In the genomic region with DNA sequence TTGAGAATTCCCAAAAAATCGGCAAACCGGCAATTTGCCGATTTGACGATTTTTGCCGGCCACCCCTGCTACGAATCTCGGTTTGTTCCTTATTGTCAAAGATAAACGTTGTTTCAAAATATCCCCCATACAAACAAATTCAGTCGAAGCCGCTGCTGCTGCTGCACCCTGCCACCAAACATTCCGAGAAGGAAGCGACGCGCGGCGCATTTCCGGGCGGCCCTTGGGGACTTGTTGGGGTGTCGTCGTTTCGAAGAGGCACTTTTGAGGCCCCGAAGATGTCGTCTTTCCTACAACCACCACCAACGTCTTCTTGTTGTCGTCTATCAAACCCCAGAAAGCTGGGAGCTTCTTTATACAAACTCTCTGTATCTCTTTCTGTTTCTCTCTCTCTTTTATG, we compare ENCODE assay signal across 6 worm cellular contexts.
A peak's percentile ranks its signal among the peaks of the same experiment; 100 is the strongest.
TF ChIP-seq lines count a peak whose summit lies in the region.

No protein-coding gene starts in this region.

TF ChIP-seq in whole organism, L1 larva, 84 proteins besides CTCF, POLR2A, EP300 and RAD21:
- TF ChIP-seq nhr-47 (tag; optimal IDR thresholded peaks at IDR 0.05; lab: Kevin White, UChicago) (no peak), nhr-71 (tag; optimal IDR thresholded peaks at IDR 0.05; lab: Kevin White, UChicago) (no peak), mep-1 (tag; optimal IDR thresholded peaks at IDR 0.05; lab: Kevin White, UChicago) (no peak), ceh-82 (tag; optimal IDR thresholded peaks at IDR 0.05; lab: Kevin White, UChicago) (no peak), lin-14 (GFP tag; optimal IDR thresholded peaks at IDR 0.05; lab: Kevin White, UChicago) (peak; percentile 69), rnt-1 (tag; optimal IDR thresholded peaks at IDR 0.05; lab: Kevin White, UChicago) (no peak), efl-1 (optimal IDR thresholded peaks at IDR 0.05; lab: Kevin White, UChicago) (no peak), efl-1 (GFP tag; optimal IDR thresholded peaks at IDR 0.05 in 1 of 2; lab: Kevin White, UChicago) (peak in 1 of 2 experiments; percentile 78), fos-1 (tag; optimal IDR thresholded peaks at IDR 0.05; lab: Kevin White, UChicago) (no peak), pax-3 (tag; optimal IDR thresholded peaks at IDR 0.05; lab: Kevin White, UChicago) (no peak), C04F5.9 (tag; optimal IDR thresholded peaks at IDR 0.05; lab: Kevin White, UChicago) (no peak)

TF ChIP-seq in whole organism, L2 larva, 48 proteins besides CTCF, POLR2A, EP300 and RAD21:
- TF ChIP-seq mab-5 (tag; optimal IDR thresholded peaks at IDR 0.05; lab: Kevin White, UChicago) = no peak
- no peak for TF ChIP-seq nhr-6 (tag; optimal IDR thresholded peaks at IDR 0.05; lab: Kevin White, UChicago)
- peak; percentile 30 for TF ChIP-seq sem-4 (tag; optimal IDR thresholded peaks at IDR 0.05; lab: Kevin White, UChicago)

TF ChIP-seq in whole organism, L3 larva, 47 proteins besides CTCF, POLR2A, EP300 and RAD21:
- TF ChIP-seq hmg-11 (tag; optimal IDR thresholded peaks at IDR 0.05; lab: Kevin White, UChicago) (no peak), lin-39 (tag; optimal IDR thresholded peaks at IDR 0.05; lab: Kevin White, UChicago) (peak; percentile 14), nhr-12 (tag; optimal IDR thresholded peaks at IDR 0.05; lab: Kevin White, UChicago) (no peak), nhr-25 (tag; optimal IDR thresholded peaks at IDR 0.05; lab: Kevin White, UChicago) (no peak), pha-4 (tag; optimal IDR thresholded peaks at IDR 0.05; lab: Kevin White, UChicago) (no peak), fos-1 (tag; optimal IDR thresholded peaks at IDR 0.05; lab: Kevin White, UChicago) (no peak), pqm-1 (tag; optimal IDR thresholded peaks at IDR 0.05; lab: Kevin White, UChicago) (no peak)
TF ChIP-seq in whole organism, L3 larva: peak in this region for 1.

TF ChIP-seq in whole organism, L4 larva, 104 proteins besides CTCF, POLR2A, EP300 and RAD21:
- no peak for TF ChIP-seq ctbp-1 (GFP tag; IDR thresholded peaks at IDR 0.05; lab: Robert Waterston, UW)
- TF ChIP-seq zip-2 (tag; optimal IDR thresholded peaks at IDR 0.05; lab: Kevin White, UChicago) = no peak
- TF ChIP-seq set-16 (GFP tag; IDR thresholded peaks at IDR 0.05; lab: Robert Waterston, UW) = peak; percentile 72
- TF ChIP-seq hmg-1.1 (GFP tag; IDR thresholded peaks at IDR 0.05; lab: Robert Waterston, UW) = 0 out of 2 replicates have a peak, but pooled peaks have one; percentile 32
- TF ChIP-seq zip-11 (GFP tag; IDR thresholded peaks at IDR 0.05; lab: Robert Waterston, UW) = no peak
- TF ChIP-seq Y105C5A.15 (GFP tag; IDR thresholded peaks at IDR 0.05; lab: Robert Waterston, UW) = no peak

TF ChIP-seq in whole organism, mixed stage, embryonic, 35 proteins besides CTCF, POLR2A, EP300 and RAD21:
- no peak for TF ChIP-seq mls-2 (tag; optimal IDR thresholded peaks at IDR 0.05; lab: Kevin White, UChicago)
- TF ChIP-seq nhr-12 (tag; optimal IDR thresholded peaks at IDR 0.05; lab: Kevin White, UChicago) = no peak
- TF ChIP-seq ces-1 (GFP tag; optimal IDR thresholded peaks at IDR 0.05; lab: Kevin White, UChicago) = no peak
- TF ChIP-seq sptf-1 (tag; optimal IDR thresholded peaks at IDR 0.05; lab: Kevin White, UChicago) = peak; percentile 4

TF ChIP-seq in whole organism, young adult, 124 proteins besides CTCF, POLR2A, EP300 and RAD21:
- no peak for TF ChIP-seq cebp-2 (GFP tag; IDR thresholded peaks at IDR 0.05; lab: Robert Waterston, UW)
- no peak for TF ChIP-seq ceh-27 (GFP tag; optimal IDR thresholded peaks at IDR 0.05; lab: Kevin White, UChicago)
- TF ChIP-seq zfh-2 (GFP tag; conservative IDR thresholded peaks at IDR 0.05; lab: Robert Waterston, UW) = peak; percentile 80
- TF ChIP-seq rec-8 (tag; optimal IDR thresholded peaks at IDR 0.05; lab: Kevin White, UChicago) = no peak
- peak; percentile 28; the same call in 1 of the 2 replicates for TF ChIP-seq egrh-3 (GFP tag; IDR thresholded peaks at IDR 0.05; lab: Robert Waterston, UW)
- TF ChIP-seq tbp1 (GFP tag; optimal IDR thresholded peaks at IDR 0.05; lab: Kevin White, UChicago) = no peak
- no peak for TF ChIP-seq gei-17 (GFP tag; optimal IDR thresholded peaks at IDR 0.05; lab: Kevin White, UChicago)
